Fruit fly (Drosophila melanogaster) whole organism, embryonic: Measurements from ENCODE around the gene RNF220.

Experiments used
- ATbp ChIP-seq: fragments of 200-800 bp; sonication (Bioruptor generic); optimal IDR thresholded peaks from 2 replicates; lab custom pipeline; 2017; ENCODE audit warnings: missing biosample characterization, mild to moderate bottlenecking, missing genetic modification characterization, missing genetic modification reagents
- Antp ChIP-seq: fragments of 200-800 bp; sonication (Bioruptor generic); optimal IDR thresholded peaks from 3 replicates; lab custom pipeline; 2016; ENCODE audit warnings: missing biosample characterization, missing genetic modification characterization
- Blimp-1 ChIP-seq: fragments of 200-800 bp; sonication (Bioruptor generic); optimal IDR thresholded peaks from 3 replicates; lab custom pipeline; 2018; ENCODE audit warnings: missing biosample characterization, missing genetic modification characterization, mild to moderate bottlenecking, moderate library complexity, missing genetic modification reagents
- CG10274 ChIP-seq: fragments of 200-800 bp; sonication (Bioruptor generic); optimal IDR thresholded peaks from 3 replicates; lab custom pipeline; 2017; ENCODE audit warnings: missing biosample characterization, mild to moderate bottlenecking, missing genetic modification characterization
- CG10543 ChIP-seq: fragments of 200-800 bp; sonication (Bioruptor generic); optimal IDR thresholded peaks from 3 replicates; lab custom pipeline; 2017; ENCODE audit warnings: missing biosample characterization, mild to moderate bottlenecking, missing genetic modification characterization, moderate library complexity
- CG11398 ChIP-seq: fragments of 200-800 bp; sonication (Bioruptor generic); optimal IDR thresholded peaks from 2 replicates; lab custom pipeline; 2016; ENCODE audit warnings: missing biosample characterization, missing genetic modification characterization
- CG11504 ChIP-seq: fragments of 200-800 bp; sonication (Bioruptor generic); optimal IDR thresholded peaks from 3 replicates; lab custom pipeline; 2019; ENCODE audit warnings: missing biosample characterization, mild to moderate bottlenecking, missing genetic modification characterization, moderate library complexity
- CG11723 ChIP-seq: fragments of 200-800 bp; sonication (Bioruptor generic); optimal IDR thresholded peaks from 2 replicates; lab custom pipeline; 2017; ENCODE audit warnings: missing biosample characterization, mild to moderate bottlenecking, missing genetic modification characterization
- CG12391 ChIP-seq: fragments of 200-800 bp; sonication (Bioruptor generic); optimal IDR thresholded peaks from 3 replicates; lab custom pipeline; 2018; ENCODE audit warnings: missing biosample characterization, mild to moderate bottlenecking, missing genetic modification characterization, moderate library complexity
- CG13123 ChIP-seq: fragments of 200-800 bp; sonication (Bioruptor generic); optimal IDR thresholded peaks from 2 replicates; lab custom pipeline; 2016; ENCODE audit warnings: missing biosample characterization, missing genetic modification characterization
- CG13624 ChIP-seq: fragments of 200-800 bp; sonication (Bioruptor generic); optimal IDR thresholded peaks from 2 replicates; lab custom pipeline; 2016; ENCODE audit warnings: missing biosample characterization, missing genetic modification characterization
- CG14441 ChIP-seq: fragments of 200-800 bp; sonication (Bioruptor generic); IDR thresholded peaks from 2 replicates; pipeline ENCODE4 v1.3.6; 2022; ENCODE audit warnings: missing biosample characterization, missing genetic modification characterization
- CG18262 ChIP-seq: fragments of 200-800 bp; optimal IDR thresholded peaks from 3 replicates; lab custom pipeline; 2019; ENCODE audit warnings: missing biosample characterization, mild to moderate bottlenecking, missing genetic modification characterization, moderate library complexity
- CG2199 ChIP-seq: fragments of 200-800 bp; sonication (Bioruptor generic); IDR thresholded peaks from 3 replicates; pipeline ENCODE4 v1.3.6; 2022; ENCODE audit warnings: missing biosample characterization, missing genetic modification characterization
- CG2875 ChIP-seq: fragments of 200-800 bp; sonication (Bioruptor generic); optimal IDR thresholded peaks from 2 replicates; lab custom pipeline; 2017; ENCODE audit warnings: missing biosample characterization, mild to moderate bottlenecking, missing genetic modification characterization, missing genetic modification reagents
- CG31224 ChIP-seq: fragments of 200-800 bp; sonication (Bioruptor generic); IDR thresholded peaks from 2 replicates; pipeline ENCODE4 v1.3.6; 2022; ENCODE audit warnings: missing biosample characterization, missing genetic modification characterization
- CG31365 ChIP-seq: fragments of 200-800 bp; sonication (Bioruptor generic); optimal IDR thresholded peaks from 2 replicates; lab custom pipeline; 2018; ENCODE audit warnings: missing biosample characterization, mild to moderate bottlenecking, missing genetic modification characterization
- CG4424 ChIP-seq: fragments of 200-800 bp; sonication (Bioruptor generic); optimal IDR thresholded peaks from 3 replicates; lab custom pipeline; 2016; ENCODE audit warnings: missing biosample characterization, missing genetic modification characterization
- CG4730 ChIP-seq: fragments of 200-800 bp; sonication (Bioruptor generic); IDR thresholded peaks from 2 replicates; pipeline ENCODE4 v1.3.6; 2022; ENCODE audit warnings: missing biosample characterization, missing genetic modification characterization
- CG6689 ChIP-seq: fragments of 200-800 bp; sonication (Bioruptor generic); IDR thresholded peaks from 2 replicates; pipeline ENCODE4 v1.3.6; 2022; ENCODE audit warnings: missing biosample characterization, missing genetic modification characterization
- CG8089 ChIP-seq: fragments of 200-800 bp; sonication (Bioruptor generic); optimal IDR thresholded peaks from 3 replicates; lab custom pipeline; 2016; ENCODE audit warnings: missing biosample characterization, missing genetic modification characterization
- Dbx ChIP-seq: fragments of 200-800 bp; sonication (Bioruptor generic); IDR thresholded peaks from 3 replicates; pipeline ENCODE4 v1.3.6; 2022; ENCODE audit warnings: missing biosample characterization, missing genetic modification characterization
- Fer3 ChIP-seq: fragments of 200-800 bp; sonication (Bioruptor generic); optimal IDR thresholded peaks from 2 replicates; lab custom pipeline; 2018; ENCODE audit warnings: missing biosample characterization, mild to moderate bottlenecking, missing genetic modification characterization, moderate library complexity
- HmgZ ChIP-seq: fragments of 200-800 bp; sonication (Bioruptor generic); optimal IDR thresholded peaks from 2 replicates; lab custom pipeline; 2018; ENCODE audit warnings: missing biosample characterization, mild to moderate bottlenecking, missing genetic modification characterization
- Hmx ChIP-seq: fragments of 200-800 bp; sonication (Bioruptor generic); optimal IDR thresholded peaks from 2 replicates; lab custom pipeline; 2016; ENCODE audit warnings: missing biosample characterization, missing genetic modification characterization
- Meics ChIP-seq: fragments of 200-800 bp; sonication (Bioruptor generic); optimal IDR thresholded peaks from 2 replicates; lab custom pipeline; 2017; ENCODE audit warnings: missing biosample characterization, mild to moderate bottlenecking, missing genetic modification characterization
- bcd ChIP-seq: fragments of 200-800 bp; sonication (Bioruptor generic); optimal IDR thresholded peaks from 2 replicates; lab custom pipeline; 2017; ENCODE audit warnings: missing biosample characterization, mild to moderate bottlenecking, missing genetic modification characterization
- ci ChIP-seq: fragments of 200-800 bp; sonication (Bioruptor generic); IDR thresholded peaks from 3 replicates; pipeline ENCODE4 v1.3.6; 2022; ENCODE audit warnings: missing biosample characterization, missing genetic modification characterization
- cwo ChIP-seq: fragments of 200-800 bp; sonication (Bioruptor generic); optimal IDR thresholded peaks from 3 replicates; lab custom pipeline; 2017; ENCODE audit warnings: missing biosample characterization, missing genetic modification characterization, mild to moderate bottlenecking, moderate library complexity, missing genetic modification reagents
- danr ChIP-seq: fragments of 200-800 bp; sonication (Bioruptor generic); IDR thresholded peaks from 2 replicates; pipeline ENCODE4 v1.3.6; 2022; ENCODE audit warnings: missing biosample characterization, missing genetic modification characterization
- dmrt99B ChIP-seq: fragments of 200-800 bp; sonication (Bioruptor generic); optimal IDR thresholded peaks from 2 replicates; lab custom pipeline; 2018; ENCODE audit warnings: missing biosample characterization, mild to moderate bottlenecking, missing genetic modification characterization, moderate library complexity
- grau ChIP-seq: fragments of 200-800 bp; optimal IDR thresholded peaks from 3 replicates; lab custom pipeline; 2019; ENCODE audit warnings: missing biosample characterization, mild to moderate bottlenecking, missing genetic modification characterization, moderate library complexity
- h ChIP-seq: fragments of >200 bp; optimal IDR thresholded peaks from 2 replicates; lab custom pipeline; 2017
- ind ChIP-seq: fragments of 200-800 bp; sonication (Bioruptor generic); optimal IDR thresholded peaks from 3 replicates; lab custom pipeline; 2016; ENCODE audit warnings: missing biosample characterization, missing genetic modification characterization
- kni ChIP-seq: fragments of 200-800 bp; sonication (Bioruptor generic); optimal IDR thresholded peaks from 3 replicates; lab custom pipeline; 2017; ENCODE audit warnings: mild to moderate bottlenecking, missing biosample characterization, missing genetic modification reagents, missing genetic modification characterization
- lab ChIP-seq: fragments of 200-800 bp; sonication (Bioruptor generic); optimal IDR thresholded peaks from 3 replicates; lab custom pipeline; 2017; ENCODE audit warnings: missing biosample characterization, missing genetic modification characterization, mild to moderate bottlenecking, moderate library complexity, missing genetic modification reagents
- lilli ChIP-seq: fragments of 200-800 bp; sonication (Bioruptor generic); optimal IDR thresholded peaks from 3 replicates; lab custom pipeline; 2016; ENCODE audit warnings: missing biosample characterization, missing genetic modification characterization
- lmd ChIP-seq: fragments of 200-800 bp; sonication (Bioruptor generic); IDR thresholded peaks from 2 replicates; pipeline ENCODE4 v1.3.6; 2022; ENCODE audit warnings: missing biosample characterization, missing genetic modification characterization
- lola ChIP-seq, 3 experiments: fragments of >200 bp in 2 of 3; fragments of 200-800 bp in 1 of 3; sonication (Bioruptor generic) in 1 of 3; optimal IDR thresholded peaks; 2 replicates each; lab custom pipeline; 2017 to 2019; ENCODE audit warnings: missing biosample characterization in 3 of 3, missing genetic modification characterization in 3 of 3, mild to moderate bottlenecking in 1 of 3, moderate library complexity in 1 of 3
- nerfin-1 ChIP-seq: fragments of 200-800 bp; sonication (Bioruptor generic); optimal IDR thresholded peaks from 3 replicates; lab custom pipeline; 2019; ENCODE audit warnings: missing biosample characterization, mild to moderate bottlenecking, missing genetic modification characterization, moderate library complexity
- nmo ChIP-seq: fragments of 200-800 bp; sonication (Bioruptor generic); optimal IDR thresholded peaks from 2 replicates; lab custom pipeline; 2018; ENCODE audit warnings: missing biosample characterization, mild to moderate bottlenecking, missing genetic modification characterization, moderate library complexity
- odd ChIP-seq: fragments of 200-800 bp; sonication (Bioruptor generic); optimal IDR thresholded peaks from 2 replicates; lab custom pipeline; 2017; ENCODE audit warnings: missing biosample characterization, mild to moderate bottlenecking, missing genetic modification characterization
- org-1 ChIP-seq: fragments of 200-800 bp; sonication (Bioruptor generic); optimal IDR thresholded peaks from 2 replicates; lab custom pipeline; 2017; ENCODE audit warnings: missing biosample characterization, missing genetic modification characterization
- phol ChIP-seq: fragments of 200-800 bp; sonication (Bioruptor generic); optimal IDR thresholded peaks from 3 replicates; lab custom pipeline; 2018; ENCODE audit warnings: missing biosample characterization, mild to moderate bottlenecking, missing genetic modification characterization, moderate library complexity
- pnt ChIP-seq: fragments of 200-800 bp; sonication (Bioruptor generic); optimal IDR thresholded peaks from 3 replicates; lab custom pipeline; 2016; ENCODE audit warnings: missing biosample characterization, missing genetic modification characterization
- row ChIP-seq: fragments of 200-800 bp; sonication (Bioruptor generic); IDR thresholded peaks from 3 replicates; pipeline ENCODE4 v1.3.6; 2022; ENCODE audit warnings: missing biosample characterization, missing genetic modification characterization
- sens ChIP-seq: fragments of 200-800 bp; sonication (Bioruptor generic); peaks from one replicate; lab custom pipeline; 2016; ENCODE audit warnings: missing biosample characterization, missing genetic modification characterization
- sim ChIP-seq: fragments of 200-800 bp; sonication (Bioruptor generic); IDR thresholded peaks from 2 replicates; pipeline ENCODE4 v1.3.6; 2022; ENCODE audit warnings: missing biosample characterization, missing genetic modification characterization
- unpg ChIP-seq: fragments of 200-800 bp; sonication (Bioruptor generic); optimal IDR thresholded peaks from 3 replicates; lab custom pipeline; 2018; ENCODE audit warnings: missing biosample characterization, mild to moderate bottlenecking, missing genetic modification characterization, moderate library complexity
- wor ChIP-seq: fragments of 200-800 bp; sonication (Bioruptor generic); IDR thresholded peaks from 2 replicates; pipeline ENCODE4 v1.3.6; 2022; ENCODE audit warnings: missing biosample characterization, missing genetic modification characterization

The RNF220 gene

DNA sequence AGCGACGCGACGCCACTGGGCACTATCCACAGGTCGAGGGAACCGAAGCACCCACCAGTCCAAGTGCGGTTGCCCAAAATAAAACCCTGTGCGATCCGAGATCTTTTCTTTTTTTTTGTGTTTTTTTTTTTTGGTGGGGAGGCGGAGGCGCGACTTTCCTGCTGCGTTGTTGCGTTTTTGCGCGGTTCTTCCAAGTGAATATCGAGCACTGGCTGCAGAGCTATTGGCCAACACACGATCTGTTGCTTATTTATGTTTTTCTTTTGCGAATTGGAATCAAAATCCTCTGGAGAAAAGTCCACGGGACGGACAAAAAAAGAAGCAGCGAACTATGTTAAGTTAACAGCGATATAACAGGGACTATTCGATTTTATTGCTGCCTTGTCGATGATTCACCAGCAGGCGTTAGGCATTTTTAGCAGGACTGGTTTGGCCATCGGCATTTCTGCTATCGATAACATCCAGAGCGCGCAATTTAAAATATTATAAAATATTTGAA is 5.4 kb downstream of the RNF220 start, which contains the start of gene wge (continued):
- TF ChIP-seq HmgZ (tag; lab: Kevin White, UChicago), result peak; percentile 22
- no peak for TF ChIP-seq CG31365 (tag; lab: Kevin White, UChicago)
- TF ChIP-seq ind (GFP tag; lab: Kevin White, UChicago), result no peak
- no peak for TF ChIP-seq cwo
- TF ChIP-seq CG2199 (GFP tag; lab: Robert Waterston, UW), result no peak

DNA sequence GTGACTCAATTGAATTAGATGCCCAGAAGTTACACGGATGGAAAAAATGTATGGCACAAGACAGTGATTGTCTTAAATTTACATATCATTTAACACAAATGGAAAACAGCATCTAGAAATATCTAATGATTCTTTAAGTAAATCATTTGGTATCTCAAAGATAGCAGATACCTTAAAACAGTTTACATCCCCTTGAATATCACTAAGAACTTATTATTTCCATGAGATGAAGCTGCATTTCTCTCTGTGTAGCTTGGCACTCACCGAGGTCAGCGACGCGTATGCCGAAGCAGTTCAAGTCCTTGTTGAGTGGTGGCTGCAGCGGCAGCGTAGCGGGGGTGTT is 6.6 kb downstream of the RNF220 start:
- peak; percentile 14 for TF ChIP-seq lilli (GFP tag; lab: Kevin White, UChicago)
- TF ChIP-seq ci, result peak; percentile 40; the same call in 1 of the 3 replicates
- peak; percentile 6 for TF ChIP-seq Meics
- TF ChIP-seq danr (GFP tag; lab: Robert Waterston, UW), result no peak
- TF ChIP-seq CG4730 (GFP tag; lab: Robert Waterston, UW), result no peak
- TF ChIP-seq sens (GFP tag; lab: Kevin White, UChicago), result peak; percentile 86
- peak; percentile 19 for TF ChIP-seq CG4424 (GFP tag; lab: Kevin White, UChicago)
- TF ChIP-seq bcd (GFP tag; lab: Kevin White, UChicago), result peak; percentile 7
- TF ChIP-seq h (lab: Kevin White, UChicago), result no peak
- TF ChIP-seq CG11723 (GFP tag; lab: Kevin White, UChicago), result no peak
- peak; percentile 64 for TF ChIP-seq CG11504 (tag; lab: Kevin White, UChicago)
- no peak for TF ChIP-seq sim (GFP tag; lab: Robert Waterston, UW)
- TF ChIP-seq CG18262 (tag; lab: Kevin White, UChicago), result peak; percentile 59
- TF ChIP-seq CG6689, result no peak
- TF ChIP-seq pnt (GFP tag; lab: Kevin White, UChicago), result peak; percentile 27
- peak; percentile 60 for TF ChIP-seq Blimp-1 (GFP tag; lab: Kevin White, UChicago)
- no peak for TF ChIP-seq kni
- no peak for TF ChIP-seq CG10274 (GFP tag; lab: Kevin White, UChicago)
- TF ChIP-seq lola (GFP tag; optimal IDR thresholded peaks at IDR 0.05; lab: Kevin White, UChicago), result peak in 1 of 3 experiments; percentile 26
- peak; percentile 14 for TF ChIP-seq CG12391
- peak; percentile 47 for TF ChIP-seq unpg
- TF ChIP-seq CG8089 (GFP tag; lab: Kevin White, UChicago), result no peak
- TF ChIP-seq ATbp (GFP tag; lab: Kevin White, UChicago), result peak; percentile 16
- no peak for TF ChIP-seq odd (GFP tag; lab: Kevin White, UChicago)
- no peak for TF ChIP-seq CG13123 (GFP tag; lab: Kevin White, UChicago)
- TF ChIP-seq CG10543, result peak; percentile 35
- no peak for TF ChIP-seq CG14441
- no peak for TF ChIP-seq CG2875 (GFP tag; lab: Kevin White, UChicago)
- TF ChIP-seq Fer3 (tag; lab: Kevin White, UChicago), result peak; percentile 16
- TF ChIP-seq wor (GFP tag; lab: Robert Waterston, UW), result no peak
- TF ChIP-seq phol (tag; lab: Kevin White, UChicago), result peak; percentile 50
- no peak for TF ChIP-seq Dbx (GFP tag; lab: Robert Waterston, UW)
- TF ChIP-seq row (GFP tag; lab: Robert Waterston, UW), result peak; percentile 68
- peak; percentile 71 for TF ChIP-seq nerfin-1 (tag; lab: Kevin White, UChicago)
- no peak for TF ChIP-seq CG13624
- peak; percentile 61 for TF ChIP-seq nmo (GFP tag; lab: Kevin White, UChicago)
- TF ChIP-seq grau, result peak; percentile 33
- TF ChIP-seq dmrt99B (tag; lab: Kevin White, UChicago), result peak; percentile 65
- TF ChIP-seq CG31224 (GFP tag; lab: Robert Waterston, UW), result no peak
- no peak for TF ChIP-seq CG11398 (GFP tag; lab: Kevin White, UChicago)
- TF ChIP-seq Hmx (GFP tag; lab: Kevin White, UChicago), result no peak
- peak; percentile 21; the same call in 1 of the 2 replicates for TF ChIP-seq lmd (GFP tag; lab: Robert Waterston, UW)
- peak; percentile 36 for TF ChIP-seq lab (GFP tag; lab: Kevin White, UChicago)
- peak; percentile 5 for TF ChIP-seq org-1 (GFP tag; lab: Kevin White, UChicago)
- TF ChIP-seq Antp (GFP tag; lab: Kevin White, UChicago), result no peak
